Worm (Caenorhabditis elegans): ENCODE results near the gene R09E10.1.
"Not testable (repeated sequence)": the region's sequence is repeated elsewhere in the genome, so short reads cannot be mapped to it uniquely, and the experiment has no call there.

DNA sequence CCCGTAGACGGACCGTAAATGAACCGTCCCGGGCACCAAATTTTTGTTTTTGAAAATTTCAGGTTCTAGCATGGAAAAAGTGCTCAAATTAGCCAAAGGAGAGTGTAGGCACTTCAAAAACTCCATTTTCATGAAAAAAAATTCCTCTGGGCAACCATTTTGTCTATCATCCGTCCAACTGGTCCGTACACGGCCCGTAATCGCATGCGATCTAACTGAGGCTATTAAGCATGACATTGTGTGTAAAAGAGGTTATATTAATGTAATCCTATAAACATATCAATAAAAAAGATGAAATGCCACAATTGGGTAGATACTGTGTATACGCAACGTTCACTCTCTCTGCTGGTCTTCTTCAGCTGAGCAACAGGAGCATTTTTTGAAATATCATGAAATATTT lies at the start of gene R09E10.1:
- TF ChIP-seq R02D3.7 (tag; optimal IDR thresholded peaks at IDR 0.05); nhr-25 (tag; optimal IDR thresholded peaks at IDR 0.05); unc-39 (tag; optimal IDR thresholded peaks at IDR 0.05); lsy-2 (tag; optimal IDR thresholded peaks at IDR 0.05); ama-1 (optimal IDR thresholded peaks at IDR 0.05); skn-1 (tag; optimal IDR thresholded peaks at IDR 0.05); blmp-1 (tag; optimal IDR thresholded peaks at IDR 0.05; ENCODE audit: insufficient read depth); sma-9 (GFP tag; optimal IDR thresholded peaks at IDR 0.05); sma-9 (tag; optimal IDR thresholded peaks at IDR 0.05); unc-55 (GFP tag; optimal IDR thresholded peaks at IDR 0.05); fos-1 (tag; optimal IDR thresholded peaks at IDR 0.05); aly-2 (tag; optimal IDR thresholded peaks at IDR 0.05); ceh-82 (tag; optimal IDR thresholded peaks at IDR 0.05); lin-13 (GFP tag; optimal IDR thresholded peaks at IDR 0.05); Y55F3AM.14 (GFP tag; optimal IDR thresholded peaks at IDR 0.05): not testable (repeated sequence)
